Worm (Caenorhabditis elegans) whole organism, mixed stage, embryonic: ENCODE results near the gene fbxb-75.

ENCODE experiments used
- nhr-28 ChIP-seq: fragments of 150-350 bp; optimal IDR thresholded peaks from 2 replicates; lab custom pipeline; 2014; ENCODE audit warnings: missing biosample characterization, missing genetic modification characterization
- unc-62 ChIP-seq: fragments of 150-350 bp; optimal IDR thresholded peaks from 2 replicates; lab custom pipeline; 2014; ENCODE audit warnings: missing biosample characterization, missing genetic modification reagents, missing genetic modification characterization

DNA sequence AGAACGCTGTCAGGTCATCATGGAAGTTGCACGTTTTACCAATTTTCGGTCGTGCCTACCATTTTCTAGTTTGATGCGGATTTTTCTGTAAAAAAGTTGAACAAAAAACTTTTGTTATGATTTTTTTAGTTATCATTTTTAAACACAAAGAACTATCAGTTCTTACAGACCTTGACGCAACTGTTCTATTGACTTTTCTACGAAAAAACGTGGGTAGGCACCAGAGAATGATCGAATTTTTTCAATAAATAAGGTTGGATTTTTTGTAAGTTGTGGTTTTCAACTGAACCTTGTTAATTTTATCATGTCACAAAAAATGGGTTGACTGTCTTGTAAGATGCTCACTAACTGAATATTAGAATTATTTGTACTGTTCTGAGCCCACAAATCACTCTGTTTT is 37.6 kb upstream of the fbxb-75 start:
- no peak for TF ChIP-seq nhr-28 (tag; lab: Kevin White, UChicago)
- TF ChIP-seq unc-62 (GFP tag; lab: Kevin White, UChicago) = no peak
